Worm (Caenorhabditis elegans) whole organism, L4/young adult: Measurements from ENCODE around the gene Y44A6D.7.
A peak's percentile ranks its signal among the peaks of the same experiment; 100 is the strongest.

Experiments
- W03F9.2 ChIP-seq: fragments of 150-350 bp; optimal IDR thresholded peaks from 2 replicates; lab custom pipeline; 2014; ENCODE audit warnings: missing biosample characterization, missing genetic modification characterization
- dao-5 ChIP-seq: sonication (generic microtip); optimal IDR thresholded peaks from 2 replicates; lab custom pipeline; 2016; ENCODE audit warnings: missing genotype, missing genetic modification characterization, moderate library complexity, missing compliant biosample characterization
- him-1 ChIP-seq: sonication (generic microtip); optimal IDR thresholded peaks from 2 replicates; lab custom pipeline; 2016; ENCODE audit warnings: missing genotype, missing genetic modification reagents, missing genetic modification characterization, missing compliant biosample characterization

Y44A6D.7 gene

DNA sequence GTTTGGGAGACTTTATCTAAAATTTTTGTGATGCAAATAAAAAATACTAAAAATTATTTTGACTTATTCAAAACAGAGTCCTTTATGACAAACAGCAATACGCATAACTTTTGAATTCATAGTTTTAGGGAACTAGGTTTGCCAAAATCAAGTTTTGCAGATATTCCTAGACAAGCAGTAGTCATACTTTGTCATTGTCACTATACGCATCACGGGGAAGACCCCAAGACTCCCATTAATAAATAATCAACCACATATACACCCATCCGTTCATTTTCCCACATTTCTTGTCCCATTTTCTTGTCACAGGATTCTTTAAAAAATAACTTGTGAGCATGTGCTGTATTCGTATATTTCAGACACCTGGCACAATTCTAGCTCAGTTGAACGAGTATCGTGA is at the start of gene Y44A6D.7:
Y44A6D.7 (plus strand) TSS at position 301 of the 400 bp plus-strand sequence.
- TF ChIP-seq dao-5 (tag; lab: Kevin White, UChicago), result no peak
- TF ChIP-seq W03F9.2 (tag; lab: Kevin White, UChicago), result no peak
- TF ChIP-seq him-1 (tag; lab: Kevin White, UChicago), result no peak

DNA sequence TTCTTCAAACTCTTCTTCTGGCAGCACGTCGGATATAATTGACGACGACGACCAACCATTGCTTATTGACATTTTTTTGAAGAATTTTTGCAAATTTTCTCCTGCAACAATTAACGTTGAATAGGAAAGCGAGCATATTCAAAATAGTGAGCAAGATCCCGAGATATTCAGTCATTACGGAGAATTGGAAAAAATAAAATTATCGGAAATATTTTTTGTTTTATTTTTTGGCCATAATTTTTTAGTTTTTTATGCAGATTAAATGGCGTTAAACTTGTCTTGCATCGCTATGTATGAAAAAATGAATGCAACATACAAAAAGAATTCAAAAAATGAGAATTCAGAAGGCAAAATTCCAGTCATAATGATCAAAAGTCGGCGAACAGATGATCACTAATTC is 44.5 kb upstream of the Y44A6D.7 start, which contains the start of gene elp-1:
elp-1 (minus strand) TSS at position 101 of the 400 bp plus-strand sequence.
- TF ChIP-seq dao-5 (tag; lab: Kevin White, UChicago) (no peak), him-1 (tag; lab: Kevin White, UChicago) (no peak), W03F9.2 (tag; lab: Kevin White, UChicago) (no peak)

DNA sequence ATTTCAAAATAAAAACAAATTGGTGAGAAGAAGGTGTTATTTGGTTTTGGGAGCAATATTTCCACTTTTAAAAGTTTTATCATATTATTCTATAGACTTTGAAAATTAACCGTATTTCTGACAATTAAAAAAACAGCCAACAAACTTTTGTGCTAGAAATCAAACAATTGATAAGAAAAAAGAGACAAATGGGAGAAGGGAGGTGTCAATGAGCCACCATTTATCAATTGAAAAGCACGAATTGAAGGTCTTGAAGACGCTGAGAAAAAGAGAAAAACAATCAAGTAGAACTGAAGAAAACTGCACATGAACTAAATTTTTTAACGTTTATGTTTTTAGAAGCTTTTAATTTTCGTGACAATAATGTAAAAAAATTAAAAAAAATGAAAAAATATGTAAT is 43.7 kb upstream of the Y44A6D.7 start:
- TF ChIP-seq W03F9.2 (tag; lab: Kevin White, UChicago) (peak; percentile 8), dao-5 (tag; lab: Kevin White, UChicago) (no peak), him-1 (tag; lab: Kevin White, UChicago) (no peak)

DNA sequence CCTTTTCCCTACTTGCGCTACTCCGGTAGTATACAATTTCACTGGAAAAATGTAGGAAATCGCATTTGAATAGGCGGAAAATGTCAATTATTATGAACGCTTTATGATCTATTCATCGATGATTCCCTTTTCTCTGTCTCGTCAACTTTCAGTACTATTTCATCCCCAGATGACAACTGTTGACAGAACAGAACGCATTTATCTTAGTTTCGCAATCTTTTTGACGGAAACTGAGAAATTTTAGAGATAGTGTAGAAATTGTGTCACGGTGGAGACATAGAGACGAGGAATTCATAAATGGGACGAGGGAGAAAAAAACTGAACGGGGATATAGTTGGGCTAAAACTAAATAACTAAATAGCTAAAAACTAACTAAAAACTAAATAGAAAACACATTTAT is 42.8 kb upstream of the Y44A6D.7 start:
- TF ChIP-seq him-1 (tag; lab: Kevin White, UChicago), result no peak
- no peak for TF ChIP-seq dao-5 (tag; lab: Kevin White, UChicago)
- TF ChIP-seq W03F9.2 (tag; lab: Kevin White, UChicago), result no peak

DNA sequence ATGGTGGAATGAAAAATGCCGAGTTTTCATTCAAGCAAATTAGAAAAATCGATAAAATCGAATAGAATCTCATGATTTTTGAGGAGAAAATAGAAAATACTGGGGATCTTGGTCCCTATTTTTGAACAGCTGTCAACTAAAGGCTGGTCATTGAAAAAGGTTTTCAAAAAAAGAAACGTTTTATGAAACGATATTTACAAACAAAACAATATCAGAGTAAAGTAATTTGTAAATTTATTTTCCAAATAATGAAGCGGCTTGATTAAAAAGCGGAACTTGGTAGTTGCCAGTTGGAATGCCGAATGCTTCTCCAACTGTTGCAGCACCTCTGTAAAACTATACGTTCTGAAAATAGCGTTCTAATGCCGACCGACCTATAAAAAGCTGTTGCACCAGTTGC is 40.9 kb upstream of the Y44A6D.7 start, which contains the start of gene F38A6.5:
F38A6.5 (minus strand) TSS at position 101 of the 400 bp plus-strand sequence.
- no peak for TF ChIP-seq dao-5 (tag; lab: Kevin White, UChicago)
- no peak for TF ChIP-seq him-1 (tag; lab: Kevin White, UChicago)
- TF ChIP-seq W03F9.2 (tag; lab: Kevin White, UChicago), result no peak

DNA sequence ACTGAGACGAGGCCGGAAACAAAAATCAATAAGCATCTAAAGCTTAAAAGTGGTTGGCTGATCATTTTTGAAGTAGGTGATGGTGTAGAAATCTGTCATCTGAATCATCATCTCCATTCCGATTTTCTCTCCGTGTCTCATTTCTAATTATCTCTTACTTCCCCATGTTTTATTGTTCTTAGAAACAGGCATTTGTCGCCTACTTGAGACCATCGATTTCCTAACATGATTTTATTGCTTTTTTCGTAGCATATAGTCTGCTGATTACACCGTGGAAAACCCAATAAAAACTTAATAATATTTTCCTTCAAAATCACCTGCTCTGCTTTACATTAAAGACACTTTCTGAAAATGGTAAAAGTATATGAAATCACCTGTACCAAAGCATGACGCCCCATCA is 39.3 kb upstream of the Y44A6D.7 start, which contains the start of gene F38A6.4:
F38A6.4 (minus strand) TSS at position 101 of the 400 bp plus-strand sequence.
- TF ChIP-seq W03F9.2 (tag; lab: Kevin White, UChicago) (no peak), him-1 (tag; lab: Kevin White, UChicago) (no peak), dao-5 (tag; lab: Kevin White, UChicago) (no peak)

DNA sequence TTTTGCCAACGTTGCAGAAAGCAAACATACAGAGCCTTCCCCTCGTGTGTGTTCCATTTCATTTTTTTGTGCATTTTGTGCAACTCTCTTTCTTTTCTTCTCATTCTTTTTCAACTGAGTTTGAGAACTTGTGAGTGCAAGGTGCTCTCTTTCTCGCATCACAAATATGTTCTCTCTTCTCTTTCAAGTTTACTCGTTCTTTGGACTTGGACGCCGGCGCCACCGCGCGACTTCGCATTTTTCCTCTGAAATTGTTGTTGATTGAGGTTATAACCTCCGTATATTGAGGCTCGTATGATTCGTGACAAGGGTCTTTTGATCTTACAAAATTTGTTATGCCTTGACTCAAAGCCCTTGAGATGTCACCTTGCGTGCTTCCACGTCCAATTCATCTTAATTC is 37.8 kb upstream of the Y44A6D.7 start:
- TF ChIP-seq him-1 (tag; lab: Kevin White, UChicago) (peak; percentile 40), dao-5 (tag; lab: Kevin White, UChicago) (no peak), W03F9.2 (tag; lab: Kevin White, UChicago) (peak; percentile 35)

DNA sequence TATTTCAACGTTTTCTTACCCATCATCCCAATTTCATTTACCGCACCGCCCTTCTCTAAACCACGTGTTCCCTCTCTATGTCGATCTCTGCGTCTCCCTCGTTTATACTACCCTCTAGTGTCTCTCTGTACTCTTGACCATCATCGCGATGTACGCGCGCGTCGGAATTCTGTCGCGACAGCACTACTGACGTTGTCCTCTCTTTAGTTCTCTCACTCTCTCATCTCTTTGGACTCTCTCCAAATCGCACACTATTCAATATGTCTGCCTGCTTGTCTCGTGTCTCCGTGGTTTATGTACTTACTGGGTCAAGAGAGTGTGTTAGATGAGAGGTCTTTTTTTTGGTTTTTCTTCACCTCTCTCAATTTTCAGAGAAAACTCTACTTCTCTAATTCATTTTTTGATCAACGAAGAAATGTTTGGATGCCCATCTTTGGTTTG is 36.2 kb upstream of the Y44A6D.7 start:
- TF ChIP-seq dao-5 (tag; lab: Kevin White, UChicago) (no peak), W03F9.2 (tag; lab: Kevin White, UChicago) (peak; percentile 82), him-1 (tag; lab: Kevin White, UChicago) (peak; percentile 94)

DNA sequence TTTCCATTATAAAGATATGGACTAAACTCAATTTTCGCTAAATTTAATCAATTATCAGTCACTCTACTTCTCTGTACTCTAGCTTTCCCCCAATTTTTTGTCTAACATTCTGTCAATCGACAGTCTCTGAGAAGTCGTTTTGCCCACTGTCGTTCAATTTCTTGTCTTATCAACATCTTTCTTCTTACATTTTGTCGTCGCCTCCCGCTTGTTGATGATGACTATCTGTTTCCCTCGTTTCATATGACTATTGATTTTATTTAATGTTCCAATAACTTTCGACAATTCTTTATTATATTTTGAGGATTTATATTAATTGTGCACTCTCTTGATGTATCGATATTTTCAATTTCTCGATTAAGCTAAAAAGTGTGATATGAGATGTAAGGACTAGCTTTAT is 35.6 kb upstream of the Y44A6D.7 start:
- TF ChIP-seq him-1 (tag; lab: Kevin White, UChicago), result no peak

DNA sequence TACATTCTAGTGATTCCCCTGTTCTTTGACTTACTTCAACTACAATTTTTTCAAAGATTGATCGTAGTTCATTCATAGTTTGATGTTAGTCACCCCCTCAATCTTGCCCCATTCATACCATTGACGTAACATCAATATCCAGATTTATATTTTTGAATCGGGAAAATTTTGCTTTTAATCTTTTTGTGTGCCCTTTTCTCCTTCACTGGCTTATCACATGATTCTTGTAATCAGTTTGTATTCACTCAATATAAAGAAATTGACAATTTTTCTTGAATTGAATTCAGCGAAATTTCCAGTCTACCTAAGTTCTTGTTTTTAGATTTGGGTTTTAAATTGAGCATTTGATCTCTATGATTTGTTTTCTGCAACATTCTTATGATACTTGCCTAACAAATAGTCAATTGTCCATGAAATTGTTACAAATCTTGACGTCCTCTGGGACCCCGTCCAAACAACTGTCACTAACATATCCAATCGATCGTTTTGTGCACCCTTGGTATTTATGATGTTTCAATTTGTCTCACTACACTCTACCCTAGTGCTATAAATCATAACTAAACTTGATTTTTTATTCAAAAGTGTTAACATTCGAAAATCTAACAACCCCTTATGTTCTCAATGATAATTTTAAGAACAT is 34.7 kb upstream of the Y44A6D.7 start:
- TF ChIP-seq him-1 (tag; lab: Kevin White, UChicago), result no peak
- no peak for TF ChIP-seq W03F9.2 (tag; lab: Kevin White, UChicago)
- TF ChIP-seq dao-5 (tag; lab: Kevin White, UChicago), result no peak

DNA sequence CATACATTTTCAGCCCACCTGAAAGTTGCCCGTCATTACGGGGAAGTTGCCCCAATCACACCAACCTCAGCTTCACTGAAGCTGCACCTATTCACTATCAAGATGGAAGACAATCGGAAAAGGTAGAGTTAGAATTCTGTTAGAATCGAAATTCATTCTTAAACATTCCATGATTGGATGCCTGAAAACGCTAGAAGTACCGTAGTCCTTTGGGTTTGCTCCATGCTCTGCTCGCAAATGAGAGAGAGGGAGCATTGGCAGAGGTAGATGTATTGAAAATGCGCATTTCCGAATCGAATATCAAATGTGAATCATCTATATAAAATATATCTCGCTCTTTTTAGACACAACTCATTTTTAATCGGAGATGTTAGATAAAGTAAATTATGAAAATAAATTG is 34.1 kb upstream of the Y44A6D.7 start, which contains the start of gene hif-1:
hif-1 (plus strand) TSS at position 8 of the 400 bp plus-strand sequence.
- no peak for TF ChIP-seq him-1 (tag; lab: Kevin White, UChicago)
- no peak for TF ChIP-seq W03F9.2 (tag; lab: Kevin White, UChicago)
- TF ChIP-seq dao-5 (tag; lab: Kevin White, UChicago), result no peak

DNA sequence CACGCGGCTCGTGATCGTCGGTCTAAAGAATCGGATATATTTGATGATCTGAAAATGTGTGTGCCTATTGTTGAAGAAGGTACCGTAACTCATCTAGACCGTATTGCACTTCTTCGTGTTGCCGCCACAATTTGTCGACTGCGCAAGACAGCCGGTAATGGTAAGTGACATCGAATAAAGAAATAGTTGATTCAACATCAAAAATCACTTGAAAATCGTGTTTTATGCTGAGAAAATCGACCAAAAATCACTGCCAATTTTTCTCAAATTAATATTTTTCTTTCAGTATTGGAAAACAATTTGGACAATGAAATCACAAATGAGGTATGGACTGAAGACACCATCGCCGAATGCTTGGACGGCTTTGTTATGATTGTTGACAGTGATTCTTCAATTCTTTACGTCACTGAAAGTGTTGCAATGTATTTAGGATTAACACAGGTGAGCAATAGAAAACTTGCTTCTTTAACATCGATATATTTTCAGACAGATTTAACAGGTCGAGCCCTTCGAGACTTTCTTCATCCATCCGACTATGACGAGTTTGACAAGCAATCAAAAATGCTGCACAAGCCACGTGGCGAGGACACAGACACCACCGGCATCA is 33.1 kb upstream of the Y44A6D.7 start:
- no peak for TF ChIP-seq him-1 (tag; lab: Kevin White, UChicago)
- TF ChIP-seq W03F9.2 (tag; lab: Kevin White, UChicago), result no peak
- no peak for TF ChIP-seq dao-5 (tag; lab: Kevin White, UChicago)

DNA sequence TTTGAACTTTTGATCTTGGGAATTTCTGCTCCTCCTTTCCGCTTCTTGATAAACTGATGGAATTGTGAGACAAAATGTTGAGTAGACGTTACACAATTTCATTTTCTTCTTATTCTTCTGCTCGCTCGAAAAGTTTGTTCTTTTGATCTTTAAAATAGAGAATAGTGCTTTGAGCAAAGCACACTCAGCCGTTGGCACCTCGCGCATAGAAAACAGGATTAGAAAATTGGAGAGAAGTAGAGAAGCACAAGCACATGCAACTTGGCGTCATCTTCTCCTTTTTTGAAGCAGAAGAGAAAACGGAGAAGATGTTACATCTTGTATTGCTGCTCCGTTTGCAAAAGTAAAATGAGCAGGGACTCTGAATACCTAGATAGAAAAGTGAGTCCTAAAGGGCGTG is 32.3 kb upstream of the Y44A6D.7 start:
- no peak for TF ChIP-seq dao-5 (tag; lab: Kevin White, UChicago)
- no peak for TF ChIP-seq W03F9.2 (tag; lab: Kevin White, UChicago)
- peak; percentile 88 for TF ChIP-seq him-1 (tag; lab: Kevin White, UChicago)
